Worm (Caenorhabditis elegans) whole organism, L1 larva: ENCODE results near the gene dnj-17.

ENCODE experiments used
- alr-1 ChIP-seq: fragments of 200-800 bp; sonication (Bioruptor generic); optimal IDR thresholded peaks from 2 replicates; lab custom pipeline; 2018; ENCODE audit warnings: borderline replicate concordance, mild to moderate bottlenecking, missing genetic modification characterization, missing compliant biosample characterization
- blmp-1 ChIP-seq: fragments of 150-350 bp; optimal IDR thresholded peaks from 2 replicates; lab custom pipeline; 2014; ENCODE audit warnings: missing biosample characterization, missing genetic modification characterization
- ces-1 ChIP-seq: fragments of 150-350 bp; optimal IDR thresholded peaks from 2 replicates; lab custom pipeline; 2014; ENCODE audit warnings: missing biosample characterization, missing genetic modification reagents, missing genetic modification characterization
- efl-1 ChIP-seq, 4 experiments: fragments of 150-350 bp; optimal IDR thresholded peaks in 3 of 4; peaks in 1 of 4; 1 replicate in 1 of 4; 2 replicates in 3 of 4; lab custom pipeline; 2014; ENCODE audit warnings: missing biosample characterization in 2 of 4, missing genetic modification characterization in 2 of 4, missing genetic modification reagents in 2 of 4
- egl-27 ChIP-seq, 2 experiments: fragments of 150-350 bp in 1 of 2; sonication (generic microtip); optimal IDR thresholded peaks; 3 replicates each; lab custom pipeline; 2017 to 2018; ENCODE audit warnings: missing biosample characterization in 2 of 2, missing genetic modification characterization in 2 of 2, missing genetic modification reagents in 2 of 2
- lin-13 ChIP-seq: fragments of 150-350 bp; optimal IDR thresholded peaks from 2 replicates; lab custom pipeline; 2014; ENCODE audit warnings: missing biosample characterization, missing genetic modification reagents, missing genetic modification characterization
- lin-14 ChIP-seq: fragments of 200-800 bp; sonication (Bioruptor generic); optimal IDR thresholded peaks from 2 replicates; lab custom pipeline; 2018; ENCODE audit warnings: mild to moderate bottlenecking, missing genetic modification characterization, moderate library complexity, missing compliant biosample characterization
- mep-1 ChIP-seq: fragments of 150-350 bp; optimal IDR thresholded peaks from 2 replicates; lab custom pipeline; 2014; ENCODE audit warnings: missing biosample characterization, missing genetic modification characterization
- pax-3 ChIP-seq: fragments of 200-800 bp; sonication (Bioruptor generic); optimal IDR thresholded peaks from 2 replicates; lab custom pipeline; 2018; ENCODE audit warnings: mild to moderate bottlenecking, missing genetic modification characterization, moderate library complexity, missing compliant biosample characterization
- skn-1 ChIP-seq: fragments of 150-350 bp; optimal IDR thresholded peaks from 2 replicates; lab custom pipeline; 2014; ENCODE audit warnings: missing biosample characterization, missing genetic modification characterization
- snpc-4 ChIP-seq: fragments of 150-350 bp; optimal IDR thresholded peaks from 2 replicates; lab custom pipeline; 2014; ENCODE audit warnings: missing biosample characterization, missing genetic modification characterization
- sup-37 ChIP-seq: fragments of 200-800 bp; sonication (Bioruptor generic); optimal IDR thresholded peaks from 2 replicates; lab custom pipeline; 2018; ENCODE audit warnings: mild to moderate bottlenecking, missing genetic modification characterization, missing compliant biosample characterization
- unc-130 ChIP-seq: fragments of 150-350 bp; optimal IDR thresholded peaks from 2 replicates; lab custom pipeline; 2017; ENCODE audit warnings: missing biosample characterization, missing genetic modification characterization, inconsistent platforms
- ztf-4 ChIP-seq: fragments of 150-350 bp; optimal IDR thresholded peaks from 2 replicates; lab custom pipeline; 2014; ENCODE audit warnings: missing biosample characterization, missing genetic modification characterization

DNA sequence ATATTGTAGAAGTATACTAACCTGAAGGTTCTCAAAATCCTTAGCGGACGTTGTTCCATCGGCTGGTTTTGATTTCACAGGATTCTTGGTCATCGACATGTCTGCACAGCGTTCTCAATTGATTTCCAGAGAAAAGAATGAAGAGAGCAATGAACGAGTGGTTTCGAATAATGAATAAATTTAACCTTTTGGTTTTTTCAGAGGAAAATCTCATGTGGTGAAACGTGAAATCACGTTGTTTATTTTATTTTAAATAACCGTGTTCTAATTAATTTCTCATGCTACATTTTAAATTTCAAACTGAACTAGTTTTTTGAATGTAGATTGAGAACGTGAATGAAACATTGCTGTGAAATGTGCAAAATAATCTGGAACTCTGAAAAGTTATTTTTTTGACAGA lies 12.9 kb downstream of the dnj-17 start, which contains the start of gene T03F6.6:
- no peak for TF ChIP-seq mep-1 (tag; lab: Kevin White, UChicago)
- TF ChIP-seq alr-1 (tag; lab: Kevin White, UChicago), result no peak
- no peak for TF ChIP-seq ces-1
- no peak for TF ChIP-seq sup-37 (GFP tag; lab: Kevin White, UChicago)
- no peak for TF ChIP-seq efl-1 (optimal IDR thresholded peaks at IDR 0.05; lab: Kevin White, UChicago)
- no peak for TF ChIP-seq efl-1 (GFP tag; optimal IDR thresholded peaks at IDR 0.05 in 1 of 2; lab: Kevin White, UChicago)
- no peak for TF ChIP-seq pax-3 (tag; lab: Kevin White, UChicago)
- TF ChIP-seq lin-14 (GFP tag; lab: Kevin White, UChicago), result no peak
- TF ChIP-seq unc-130 (tag; lab: Kevin White, UChicago), result no peak
- TF ChIP-seq egl-27 (tag; optimal IDR thresholded peaks at IDR 0.05; lab: Kevin White, UChicago), result no peak
- no peak for TF ChIP-seq ztf-4
- no peak for TF ChIP-seq snpc-4 (tag; lab: Kevin White, UChicago)
- no peak for TF ChIP-seq lin-13 (GFP tag; lab: Kevin White, UChicago)
- TF ChIP-seq blmp-1 (tag; lab: Kevin White, UChicago), result no peak
- no peak for TF ChIP-seq skn-1
